Worm (Caenorhabditis elegans) whole organism, late embryonic: ENCODE measurements around the gene tag-234.
"Not testable (repeated sequence)": the region's sequence is repeated elsewhere in the genome, so short reads cannot be mapped to it uniquely, and the experiment has no call there.

Experiments
- elt-2 ChIP-seq: sonication (generic microtip); optimal IDR thresholded peaks from 2 replicates; lab custom pipeline; 2016; ENCODE audit warnings: missing genetic modification reagents, missing genetic modification characterization, missing compliant biosample characterization
- hlh-30 ChIP-seq: sonication (generic microtip); optimal IDR thresholded peaks from 2 replicates; lab custom pipeline; 2017; ENCODE audit warnings: antibody characterized with exemption, missing genetic modification characterization, missing compliant biosample characterization; ENCODE audit not compliant: insufficient read depth
- nhr-11 ChIP-seq: fragments of 150-350 bp; optimal IDR thresholded peaks from 2 replicates; lab custom pipeline; 2014; ENCODE audit warnings: missing biosample characterization, missing genetic modification characterization
- rnt-1 ChIP-seq: sonication (generic microtip); optimal IDR thresholded peaks from 2 replicates; lab custom pipeline; 2016; ENCODE audit warnings: missing genetic modification characterization, missing compliant biosample characterization

DNA sequence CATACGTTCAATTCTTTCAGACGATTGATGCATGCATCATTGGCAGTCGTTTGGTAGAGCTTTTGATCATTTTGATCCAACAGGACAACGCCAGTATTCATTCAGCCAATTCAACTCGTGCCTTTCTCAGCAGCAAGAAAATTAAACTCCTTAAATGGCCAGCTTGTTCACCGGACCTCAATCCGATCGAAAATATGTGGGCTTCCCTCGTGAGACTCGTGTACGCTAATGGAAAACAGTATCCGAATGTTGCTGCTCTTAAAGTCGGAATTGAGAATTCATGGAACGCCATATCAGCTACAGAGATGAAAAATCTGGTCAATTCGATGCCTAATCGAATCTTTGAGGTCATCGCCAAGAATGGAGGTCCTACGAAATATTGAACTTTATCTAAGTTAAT lies 48.6 kb upstream of the tag-234 start, which contains the start of gene wago-5:
- not testable (repeated sequence) for TF ChIP-seq elt-2 (tag; lab: Kevin White, UChicago); rnt-1 (tag; lab: Kevin White, UChicago); hlh-30 (tag; lab: Kevin White, UChicago); nhr-11
